Fruit fly (Drosophila melanogaster): ENCODE measurements around the gene tnc.
A peak's percentile ranks its signal among the peaks of the same experiment; 100 is the strongest.

The tnc gene

DNA sequence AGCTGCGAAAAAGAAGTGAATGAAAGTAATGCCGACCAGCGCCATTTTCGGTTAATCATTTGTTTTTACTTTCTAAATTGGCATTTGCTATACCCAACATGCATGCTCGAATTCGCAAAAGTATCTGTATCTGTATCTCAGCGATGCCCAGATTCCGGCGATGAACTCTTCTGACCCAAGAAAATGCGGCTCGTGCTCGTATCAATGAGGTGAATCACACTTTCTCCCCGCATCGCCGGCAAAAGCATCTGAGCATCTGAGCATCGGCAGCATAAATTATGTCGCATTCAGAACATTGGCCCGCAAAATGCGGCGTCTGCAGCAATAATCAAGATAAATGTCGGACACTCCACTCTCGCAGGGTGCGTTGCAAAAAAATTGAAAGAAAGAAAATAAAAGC lies 15.3 kb upstream of the tnc start:
- TF ChIP-seq pan (optimal IDR thresholded peaks at IDR 0.05) (no peak), Dll (optimal IDR thresholded peaks at IDR 0.05) (no peak), EcR (GFP tag; optimal IDR thresholded peaks at IDR 0.05) (no peak), usp (GFP tag; optimal IDR thresholded peaks at IDR 0.05) (no peak)

DNA sequence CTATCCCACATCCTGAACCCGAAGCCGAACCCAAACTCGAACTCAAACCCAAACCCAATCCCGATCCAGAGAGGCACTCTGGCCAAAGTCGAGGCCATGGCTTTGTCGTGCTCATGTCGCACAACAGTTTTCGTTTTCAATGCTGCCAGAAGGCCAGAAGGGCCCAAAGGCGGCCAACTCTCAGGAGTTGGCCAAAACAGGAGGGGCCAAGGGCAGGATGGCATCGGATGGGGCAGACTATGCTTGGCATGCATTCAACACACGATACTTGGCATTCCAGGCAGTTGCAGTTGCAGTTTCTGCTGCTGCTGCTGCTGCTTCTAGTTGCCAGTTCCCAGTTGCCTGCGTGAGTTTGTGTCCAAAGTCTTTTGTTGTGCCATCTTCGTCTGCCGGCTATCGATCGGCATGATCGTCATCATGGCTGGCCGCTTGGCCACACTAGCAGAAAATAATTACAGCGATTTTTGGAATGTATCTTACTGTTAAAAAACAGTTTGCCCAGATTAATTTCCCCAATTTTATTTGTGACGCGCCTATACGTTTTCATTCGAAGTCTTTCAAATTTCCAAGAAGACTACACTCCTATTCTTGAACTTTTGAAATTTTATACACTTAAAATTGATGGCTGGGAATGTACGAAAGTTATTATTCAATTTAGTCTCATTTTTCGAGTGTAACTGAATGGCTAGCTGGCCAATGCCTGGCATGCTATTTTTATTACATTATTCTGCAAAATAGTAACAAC lies 13.7 kb upstream of the tnc start:
- TF ChIP-seq pan (optimal IDR thresholded peaks at IDR 0.05) (no peak), CG8478 (optimal IDR thresholded peaks at IDR 0.05) (no peak), usp (GFP tag; optimal IDR thresholded peaks at IDR 0.05) (no peak), Dll (optimal IDR thresholded peaks at IDR 0.05) (no peak), psq (optimal IDR thresholded peaks at IDR 0.05) (no peak)

DNA sequence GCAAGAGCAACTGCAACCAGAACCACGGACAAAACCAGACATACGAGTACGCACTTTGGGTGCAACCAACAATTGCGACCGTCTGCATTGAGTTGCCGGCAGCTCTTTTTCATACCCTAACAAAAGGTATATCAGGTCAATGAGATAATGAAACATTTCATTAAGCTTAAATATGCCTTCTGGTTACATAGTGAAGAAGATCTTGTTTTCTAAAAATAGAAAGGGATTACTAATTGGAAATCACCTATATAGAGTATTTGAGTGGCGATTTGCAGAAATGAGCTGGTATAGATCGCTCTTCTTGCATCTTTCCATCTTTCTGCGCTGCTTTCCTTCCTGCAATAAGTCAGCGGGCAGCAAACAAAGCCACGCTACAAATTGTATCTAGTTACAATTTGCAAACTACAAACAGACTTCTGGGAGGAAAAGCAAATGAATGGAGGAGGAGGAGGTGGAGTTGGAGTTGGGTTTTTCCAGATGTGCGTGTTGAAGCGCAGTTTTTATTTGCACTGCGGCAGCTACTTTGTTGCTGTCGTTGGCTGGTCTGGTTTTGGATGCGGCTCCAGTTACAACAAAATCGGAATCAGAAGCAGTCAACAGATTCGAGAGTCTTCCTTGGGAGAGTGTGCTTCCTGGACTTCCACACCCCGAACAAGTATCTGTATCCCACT lies 9.3 kb upstream of the tnc start:
- TF ChIP-seq EcR (GFP tag; optimal IDR thresholded peaks at IDR 0.05) = no peak
- TF ChIP-seq CG8478 (optimal IDR thresholded peaks at IDR 0.05) = no peak
- TF ChIP-seq Dll (optimal IDR thresholded peaks at IDR 0.05) = no peak
- no peak for TF ChIP-seq pan (optimal IDR thresholded peaks at IDR 0.05)
- TF ChIP-seq usp (GFP tag; optimal IDR thresholded peaks at IDR 0.05) = no peak
- no peak for TF ChIP-seq psq (optimal IDR thresholded peaks at IDR 0.05)

DNA sequence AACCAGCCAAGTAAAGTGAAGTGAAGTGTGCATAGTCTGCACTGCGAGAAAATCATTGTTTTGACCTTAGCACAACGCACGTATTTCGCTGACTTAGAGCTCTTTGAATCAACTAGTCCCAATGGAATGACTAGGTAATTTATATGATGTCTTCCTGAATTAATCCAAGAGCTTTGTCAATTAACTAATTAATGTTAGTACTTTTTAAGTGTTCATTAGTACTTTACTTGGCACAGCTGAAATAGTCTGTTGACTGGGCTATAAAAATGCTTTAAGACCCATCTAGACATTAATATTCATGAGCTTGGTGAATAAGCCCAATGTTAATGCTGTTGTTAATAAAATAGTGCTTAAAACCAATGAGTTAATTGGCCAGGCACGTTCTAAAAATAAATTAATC lies 8.0 kb upstream of the tnc start:
- TF ChIP-seq usp (GFP tag; optimal IDR thresholded peaks at IDR 0.05) (no peak), pan (optimal IDR thresholded peaks at IDR 0.05) (no peak), psq (optimal IDR thresholded peaks at IDR 0.05) (no peak), Dll (optimal IDR thresholded peaks at IDR 0.05) (no peak), EcR (GFP tag; optimal IDR thresholded peaks at IDR 0.05) (no peak), CG8478 (optimal IDR thresholded peaks at IDR 0.05) (no peak)

DNA sequence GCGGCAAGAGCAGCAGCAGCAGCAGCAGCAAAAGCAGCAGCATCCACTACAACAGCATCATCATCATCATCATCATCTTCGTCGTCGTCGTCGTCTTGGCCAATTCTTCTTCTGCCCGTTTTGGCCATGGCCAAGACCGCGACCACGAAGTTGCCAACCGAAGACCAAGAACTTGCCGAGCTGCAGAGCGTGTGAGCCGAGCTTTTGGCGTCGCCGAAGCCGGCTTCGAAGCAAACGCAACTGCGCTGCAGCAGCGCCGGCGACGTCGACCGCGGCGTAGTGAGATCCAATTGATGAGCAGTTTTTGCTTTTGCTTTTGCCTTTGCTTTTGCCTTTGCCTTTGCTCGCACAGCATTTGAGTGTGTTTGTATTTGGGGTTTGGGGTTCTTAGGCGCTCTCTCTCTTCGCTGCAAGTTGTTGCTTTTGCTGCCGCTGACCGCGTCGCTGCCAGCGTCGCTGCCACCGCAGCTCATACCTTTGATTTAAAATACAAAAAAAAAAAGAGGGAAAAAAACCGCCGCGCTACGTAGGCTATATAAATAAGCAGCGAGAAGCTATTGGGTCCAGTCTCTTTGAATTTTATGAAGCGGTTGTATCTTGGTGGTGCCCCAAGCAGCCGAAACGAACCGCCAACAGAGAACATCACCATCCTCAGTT lies 973 bp downstream of the tnc start:
- TF ChIP-seq CG8478 (optimal IDR thresholded peaks at IDR 0.05) = no peak
- no peak for TF ChIP-seq pan (optimal IDR thresholded peaks at IDR 0.05)
- no peak for TF ChIP-seq psq (optimal IDR thresholded peaks at IDR 0.05)
- no peak for TF ChIP-seq EcR (GFP tag; optimal IDR thresholded peaks at IDR 0.05)
- no peak for TF ChIP-seq usp (GFP tag; optimal IDR thresholded peaks at IDR 0.05)
- no peak for TF ChIP-seq Dll (optimal IDR thresholded peaks at IDR 0.05)

DNA sequence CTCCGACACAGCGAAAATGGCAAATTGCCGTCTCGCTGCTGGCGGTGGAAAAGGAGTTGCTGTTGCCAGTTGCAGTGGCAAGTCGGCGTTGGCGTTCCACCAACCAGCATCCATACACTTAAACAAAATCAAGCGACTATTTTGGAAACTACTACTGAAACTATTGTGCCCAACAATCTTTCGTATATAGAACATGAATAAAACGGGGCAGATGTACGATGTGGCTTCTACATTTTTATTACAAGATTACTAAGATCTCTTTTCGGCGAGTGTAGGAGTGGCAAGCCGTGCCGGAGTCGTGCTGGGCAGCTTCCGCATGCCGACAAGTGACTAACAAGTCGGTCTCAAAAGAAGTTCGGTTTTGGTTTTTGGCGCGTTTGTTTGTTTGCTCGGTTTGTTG lies 12.3 kb downstream of the tnc start:
- TF ChIP-seq CG8478 (optimal IDR thresholded peaks at IDR 0.05) (no peak), psq (optimal IDR thresholded peaks at IDR 0.05) (no peak), usp (GFP tag; optimal IDR thresholded peaks at IDR 0.05) (no peak), Dll (optimal IDR thresholded peaks at IDR 0.05) (no peak), EcR (GFP tag; optimal IDR thresholded peaks at IDR 0.05) (no peak)

DNA sequence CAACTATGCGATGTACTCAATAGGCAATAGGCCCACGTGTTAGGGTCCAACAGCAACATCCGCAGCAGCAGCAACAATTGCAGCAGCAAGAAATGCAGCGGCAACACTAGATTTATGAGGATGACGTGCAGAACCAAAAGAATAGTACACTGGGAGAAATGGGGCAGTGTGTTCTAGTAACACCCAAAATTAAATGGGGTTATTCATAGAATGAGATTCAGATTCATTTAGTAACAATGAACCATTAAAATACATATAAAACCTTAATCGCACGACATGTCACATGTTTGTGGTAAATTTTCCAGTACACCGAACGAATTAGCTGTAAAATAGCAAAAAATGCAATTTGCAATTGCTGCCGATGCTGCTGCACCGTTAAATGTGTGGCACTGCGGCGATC lies 13.1 kb downstream of the tnc start:
- TF ChIP-seq Dll (optimal IDR thresholded peaks at IDR 0.05) = no peak
- TF ChIP-seq pan (optimal IDR thresholded peaks at IDR 0.05) = no peak
- no peak for TF ChIP-seq usp (GFP tag; optimal IDR thresholded peaks at IDR 0.05)
- TF ChIP-seq CG8478 (optimal IDR thresholded peaks at IDR 0.05) = no peak
- no peak for TF ChIP-seq psq (optimal IDR thresholded peaks at IDR 0.05)

DNA sequence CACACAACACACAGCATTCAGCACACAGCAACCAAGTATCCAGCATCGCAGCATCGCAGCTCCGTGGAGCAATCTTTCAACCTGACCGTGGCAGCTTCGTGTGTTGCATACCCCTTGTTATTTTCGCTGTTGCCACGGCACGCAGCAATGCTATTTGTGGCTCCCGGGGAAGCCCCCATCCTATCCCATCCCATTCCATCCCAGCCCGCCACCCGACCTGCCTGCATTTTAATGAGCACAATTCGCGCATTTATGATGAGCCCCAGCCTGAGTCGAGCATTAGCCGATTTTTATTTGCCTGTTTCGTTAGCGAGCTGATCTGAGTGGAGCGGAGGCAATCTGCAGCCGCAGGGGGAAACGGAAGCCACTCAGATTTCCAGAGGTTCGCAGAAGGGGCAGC lies 15.4 kb downstream of the tnc start:
- TF ChIP-seq usp (GFP tag; optimal IDR thresholded peaks at IDR 0.05) (no peak), psq (optimal IDR thresholded peaks at IDR 0.05) (no peak), EcR (GFP tag; optimal IDR thresholded peaks at IDR 0.05) (no peak), pan (optimal IDR thresholded peaks at IDR 0.05) (no peak), Dll (optimal IDR thresholded peaks at IDR 0.05) (no peak), CG8478 (optimal IDR thresholded peaks at IDR 0.05) (no peak)

DNA sequence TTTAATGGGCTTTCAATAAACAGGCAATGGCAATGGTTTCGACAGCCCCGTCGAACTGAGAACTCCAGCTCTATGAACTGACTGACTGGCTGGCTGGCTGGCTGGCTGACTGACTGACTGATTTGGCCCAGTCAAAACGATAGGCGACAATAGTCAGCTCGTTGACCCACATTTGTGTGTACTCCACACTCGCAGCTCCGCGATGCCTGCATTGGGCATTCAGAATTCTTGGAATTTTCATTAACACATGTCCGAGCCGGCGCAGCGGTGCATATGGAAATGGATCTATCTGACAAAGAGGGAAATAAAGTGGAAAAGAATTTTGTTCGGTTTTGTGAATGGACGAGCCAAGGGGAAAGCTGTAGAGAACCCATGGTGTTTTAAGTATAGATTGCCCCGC lies 18.1 kb downstream of the tnc start:
- TF ChIP-seq pan (optimal IDR thresholded peaks at IDR 0.05) = no peak
- TF ChIP-seq usp (GFP tag; optimal IDR thresholded peaks at IDR 0.05) = no peak

DNA sequence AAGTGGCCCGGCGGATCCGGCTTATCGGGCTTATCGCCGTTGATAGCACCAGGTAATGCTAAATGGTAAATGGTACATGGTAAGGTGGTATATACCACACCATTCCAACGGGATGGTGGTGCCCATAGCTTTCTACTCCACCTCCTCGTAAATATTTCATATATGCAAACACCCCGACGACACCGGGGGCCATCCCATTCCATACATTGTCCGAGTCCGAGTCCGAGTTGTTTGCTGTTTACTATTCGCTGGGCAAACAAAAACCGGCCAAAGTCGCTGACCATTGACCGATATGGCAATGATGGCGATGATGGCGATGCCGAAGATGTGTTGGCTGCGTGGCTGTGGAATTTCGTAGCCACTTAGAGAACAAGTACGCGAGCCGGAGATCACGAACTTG lies 19.9 kb downstream of the tnc start:
- TF ChIP-seq EcR (GFP tag; optimal IDR thresholded peaks at IDR 0.05) = no peak
- TF ChIP-seq psq (optimal IDR thresholded peaks at IDR 0.05) = no peak
- no peak for TF ChIP-seq pan (optimal IDR thresholded peaks at IDR 0.05)
- no peak for TF ChIP-seq usp (GFP tag; optimal IDR thresholded peaks at IDR 0.05)
- no peak for TF ChIP-seq Dll (optimal IDR thresholded peaks at IDR 0.05)

DNA sequence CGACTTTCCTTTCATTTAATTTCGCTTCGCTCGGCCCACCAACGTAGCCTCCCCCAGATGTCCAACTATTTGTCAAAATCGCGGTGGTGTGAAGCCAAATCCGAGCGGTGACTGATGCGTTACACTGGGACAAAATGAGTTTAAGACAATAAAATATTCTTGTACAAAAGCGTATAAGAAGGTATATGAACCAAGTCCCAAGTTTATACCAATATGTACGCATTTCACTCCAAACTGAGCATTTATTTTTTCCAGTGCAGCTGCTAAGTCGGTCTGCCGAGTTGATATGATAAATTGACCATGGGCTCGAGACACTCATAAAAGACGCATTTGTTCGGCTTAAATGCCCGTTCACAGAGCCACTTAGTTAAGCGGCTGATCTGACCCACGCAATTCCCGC lies 20.6 kb downstream of the tnc start:
- TF ChIP-seq EcR (GFP tag; optimal IDR thresholded peaks at IDR 0.05) (peak in 1 of 2 experiments; percentile 23), pan (optimal IDR thresholded peaks at IDR 0.05) (no peak)

DNA sequence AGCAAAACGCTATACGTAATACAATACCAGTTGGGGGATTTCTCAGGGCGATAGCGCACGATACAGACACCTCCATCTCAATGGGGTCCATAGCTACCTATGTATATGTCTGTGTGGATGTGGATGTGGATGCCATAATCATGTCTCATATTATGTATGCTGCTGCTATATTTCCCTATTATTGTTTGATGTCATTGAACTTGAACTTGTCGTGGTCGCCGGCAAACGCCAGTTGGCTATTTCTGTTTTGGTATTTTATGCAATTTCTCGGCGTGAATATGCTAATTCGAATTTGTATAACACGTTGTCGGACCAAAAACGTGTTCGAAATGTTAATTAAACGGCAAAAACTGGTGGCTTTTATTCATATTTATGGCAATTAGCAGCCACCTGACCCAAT lies 21.6 kb downstream of the tnc start:
- TF ChIP-seq usp (GFP tag; optimal IDR thresholded peaks at IDR 0.05) = no peak
- no peak for TF ChIP-seq psq (optimal IDR thresholded peaks at IDR 0.05)
- TF ChIP-seq pan (optimal IDR thresholded peaks at IDR 0.05) = no peak
- TF ChIP-seq Dll (optimal IDR thresholded peaks at IDR 0.05) = no peak
- TF ChIP-seq CG8478 (optimal IDR thresholded peaks at IDR 0.05) = no peak
- no peak for TF ChIP-seq EcR (GFP tag; optimal IDR thresholded peaks at IDR 0.05)

All from whole organism.